Fruit fly (Drosophila melanogaster) whole organism, embryonic: ENCODE data around the gene amos.

Experiments
- Aef1 ChIP-seq: fragments of 200-800 bp; sonication (Bioruptor generic); IDR thresholded peaks from 3 replicates; pipeline ENCODE4 v1.3.6; 2022; ENCODE audit warnings: missing biosample characterization, missing genetic modification characterization
- CG10147 ChIP-seq: fragments of 200-800 bp; sonication (Bioruptor generic); optimal IDR thresholded peaks from 2 replicates; lab custom pipeline; 2019; ENCODE audit warnings: missing biosample characterization, mild to moderate bottlenecking, missing genetic modification characterization, moderate library complexity
- CG10462 ChIP-seq: fragments of 200-800 bp; sonication (Bioruptor generic); optimal IDR thresholded peaks from 2 replicates; lab custom pipeline; 2016; ENCODE audit warnings: missing biosample characterization, missing genetic modification characterization
- CG10654 ChIP-seq: fragments of 200-800 bp; sonication (Bioruptor generic); optimal IDR thresholded peaks from 2 replicates; lab custom pipeline; 2016; ENCODE audit warnings: missing biosample characterization, missing genetic modification characterization
- CG11456 ChIP-seq: fragments of 200-800 bp; sonication (Bioruptor generic); IDR thresholded peaks from 3 replicates; pipeline ENCODE4 v1.3.6; 2022; ENCODE audit warnings: missing biosample characterization, missing genetic modification characterization
- CG12236 ChIP-seq: fragments of 200-800 bp; sonication (Bioruptor generic); optimal IDR thresholded peaks from 2 replicates; lab custom pipeline; 2016; ENCODE audit warnings: missing biosample characterization, missing genetic modification characterization
- CG1233 ChIP-seq: fragments of 200-800 bp; sonication (Bioruptor generic); optimal IDR thresholded peaks from 4 replicates; lab custom pipeline; 2018; ENCODE audit warnings: missing biosample characterization, mild to moderate bottlenecking, missing genetic modification characterization
- CG12769 ChIP-seq: fragments of 200-800 bp; sonication (Bioruptor generic); optimal IDR thresholded peaks from 2 replicates; lab custom pipeline; 2019; ENCODE audit warnings: missing biosample characterization, mild to moderate bottlenecking, missing genetic modification characterization, moderate library complexity
- CG13287 ChIP-seq: fragments of 200-800 bp; sonication (Bioruptor generic); IDR thresholded peaks from 2 replicates; pipeline ENCODE4 v1.3.6; 2022; ENCODE audit warnings: missing biosample characterization, missing genetic modification characterization; ENCODE audit not compliant: partially characterized antibody
- CG16779 ChIP-seq: fragments of 200-800 bp; sonication (Bioruptor generic); IDR thresholded peaks from 2 replicates; pipeline ENCODE4 v1.3.6; 2022; ENCODE audit warnings: missing biosample characterization, missing genetic modification characterization
- CG16863 ChIP-seq: fragments of 200-800 bp; sonication (Bioruptor generic); optimal IDR thresholded peaks from 3 replicates; lab custom pipeline; 2016; ENCODE audit warnings: missing biosample characterization, missing genetic modification characterization
- CG2120 ChIP-seq: fragments of 200-800 bp; sonication (Bioruptor generic); optimal IDR thresholded peaks from 3 replicates; lab custom pipeline; 2016; ENCODE audit warnings: missing biosample characterization, missing genetic modification characterization
- CG5180 ChIP-seq: fragments of 200-800 bp; sonication (Bioruptor generic); optimal IDR thresholded peaks from 3 replicates; lab custom pipeline; 2017; ENCODE audit warnings: missing biosample characterization, missing genetic modification characterization, mild to moderate bottlenecking, moderate library complexity, missing genetic modification reagents
- CG7556 ChIP-seq: fragments of 200-800 bp; sonication (Bioruptor generic); optimal IDR thresholded peaks from 2 replicates; lab custom pipeline; 2017; ENCODE audit warnings: missing biosample characterization, mild to moderate bottlenecking, missing genetic modification characterization
- CG7745 ChIP-seq: fragments of 200-800 bp; sonication (Bioruptor generic); optimal IDR thresholded peaks from 2 replicates; lab custom pipeline; 2018; ENCODE audit warnings: missing biosample characterization, mild to moderate bottlenecking, missing genetic modification characterization, moderate library complexity
- CG8089 ChIP-seq: fragments of 200-800 bp; sonication (Bioruptor generic); optimal IDR thresholded peaks from 3 replicates; lab custom pipeline; 2016; ENCODE audit warnings: missing biosample characterization, missing genetic modification characterization
- CG9876 ChIP-seq: fragments of 200-800 bp; sonication (Bioruptor generic); optimal IDR thresholded peaks from 2 replicates; lab custom pipeline; 2016; ENCODE audit warnings: missing biosample characterization, missing genetic modification characterization
- D ChIP-seq, 2 experiments: fragments of 200-800 bp in 1 of 2; fragments of >200 bp in 1 of 2; sonication (Bioruptor generic) in 1 of 2; optimal IDR thresholded peaks; 2 replicates in 1 of 2; 3 replicates in 1 of 2; lab custom pipeline; 2017; ENCODE audit warnings: mild to moderate bottlenecking in 1 of 2, missing biosample characterization in 1 of 2, missing genetic modification characterization in 1 of 2, missing genetic modification reagents in 1 of 2
- Dip3 ChIP-seq: fragments of 200-800 bp; sonication (Bioruptor generic); optimal IDR thresholded peaks from 3 replicates; lab custom pipeline; 2016; ENCODE audit warnings: missing biosample characterization, missing genetic modification characterization
- GATAe ChIP-seq: fragments of 200-800 bp; sonication (Bioruptor generic); conservative IDR thresholded peaks from 2 replicates; pipeline ENCODE4 v1.3.6; 2022; ENCODE audit warnings: missing biosample characterization, missing genetic modification characterization
- Gsc ChIP-seq: fragments of 200-800 bp; sonication (Bioruptor generic); IDR thresholded peaks from 2 replicates; pipeline ENCODE4 v1.3.6; 2022; ENCODE audit warnings: missing biosample characterization, missing genetic modification characterization
- HLH54F ChIP-seq: fragments of 200-800 bp; sonication (Bioruptor generic); optimal IDR thresholded peaks from 3 replicates; lab custom pipeline; 2016; ENCODE audit warnings: missing biosample characterization, missing genetic modification characterization
- HmgD ChIP-seq: fragments of 200-800 bp; sonication (Bioruptor generic); optimal IDR thresholded peaks from 3 replicates; lab custom pipeline; 2016; ENCODE audit warnings: missing biosample characterization, missing genetic modification characterization
- Hmr ChIP-seq: fragments of 200-800 bp; sonication (Bioruptor generic); optimal IDR thresholded peaks from 3 replicates; lab custom pipeline; 2017; ENCODE audit warnings: mild to moderate bottlenecking, missing biosample characterization, missing genetic modification reagents, missing genetic modification characterization
- Hr39 ChIP-seq: fragments of >200 bp; optimal IDR thresholded peaks from 2 replicates; lab custom pipeline; 2017
- Hr78 ChIP-seq, 2 experiments: fragments of 200-800 bp in 1 of 2; fragments of >200 bp in 1 of 2; sonication (Bioruptor generic) in 1 of 2; optimal IDR thresholded peaks; 2 replicates each; lab custom pipeline; 2017 to 2019; ENCODE audit warnings: missing biosample characterization in 2 of 2, missing genetic modification characterization in 2 of 2, mild to moderate bottlenecking in 1 of 2, moderate library complexity in 1 of 2
- Poxn ChIP-seq: fragments of 200-800 bp; sonication (Bioruptor generic); IDR thresholded peaks from 2 replicates; pipeline ENCODE4 v1.3.6; 2022; ENCODE audit warnings: missing biosample characterization, missing genetic modification characterization
- Stat92E ChIP-seq, 3 experiments: fragments of >200 bp in 2 of 3; fragments of 200-800 bp in 1 of 3; sonication (Bioruptor generic) in 1 of 3; optimal IDR thresholded peaks; 2 replicates each; lab custom pipeline; 2017 to 2019; ENCODE audit warnings: missing biosample characterization in 3 of 3, missing genetic modification characterization in 3 of 3, mild to moderate bottlenecking in 1 of 3, moderate library complexity in 1 of 3
- Tbp ChIP-seq: fragments of >200 bp; optimal IDR thresholded peaks from 2 replicates; lab custom pipeline; 2018; ENCODE audit warnings: missing biosample characterization, missing genetic modification characterization
- ab ChIP-seq: fragments of 200-800 bp; sonication (Bioruptor generic); optimal IDR thresholded peaks from 2 replicates; lab custom pipeline; 2016; ENCODE audit warnings: missing biosample characterization, missing genetic modification characterization
- bcd ChIP-seq: fragments of 200-800 bp; sonication (Bioruptor generic); optimal IDR thresholded peaks from 2 replicates; lab custom pipeline; 2017; ENCODE audit warnings: missing biosample characterization, mild to moderate bottlenecking, missing genetic modification characterization
- btn ChIP-seq: fragments of 200-800 bp; sonication (Bioruptor generic); optimal IDR thresholded peaks from 2 replicates; lab custom pipeline; 2016; ENCODE audit warnings: missing biosample characterization, missing genetic modification characterization
- chn ChIP-seq: fragments of 200-800 bp; sonication (Bioruptor generic); optimal IDR thresholded peaks from 2 replicates; lab custom pipeline; 2016; ENCODE audit warnings: missing biosample characterization, missing genetic modification characterization
- dm ChIP-seq: fragments of 200-800 bp; sonication (Bioruptor generic); optimal IDR thresholded peaks from 3 replicates; lab custom pipeline; 2016; ENCODE audit warnings: missing biosample characterization, missing genetic modification characterization
- emc ChIP-seq: fragments of 200-800 bp; sonication (Bioruptor generic); optimal IDR thresholded peaks from 2 replicates; lab custom pipeline; 2016; ENCODE audit warnings: missing biosample characterization, missing genetic modification characterization
- fu2 ChIP-seq: fragments of 200-800 bp; sonication (Bioruptor generic); optimal IDR thresholded peaks from 2 replicates; lab custom pipeline; 2016; ENCODE audit warnings: missing biosample characterization, missing genetic modification characterization
- h ChIP-seq: fragments of >200 bp; optimal IDR thresholded peaks from 2 replicates; lab custom pipeline; 2017
- ham ChIP-seq: fragments of 200-800 bp; sonication (Bioruptor generic); IDR thresholded peaks from 2 replicates; pipeline ENCODE4 v1.3.6; 2022; ENCODE audit warnings: missing biosample characterization, missing genetic modification characterization
- ken ChIP-seq: fragments of 200-800 bp; sonication (Bioruptor generic); IDR thresholded peaks from 3 replicates; pipeline ENCODE4 v1.3.6; 2022; ENCODE audit warnings: missing biosample characterization, missing genetic modification characterization
- klu ChIP-seq: fragments of 200-800 bp; sonication (Bioruptor generic); IDR thresholded peaks from 2 replicates; pipeline ENCODE4 v1.3.6; 2022; ENCODE audit warnings: missing biosample characterization, missing genetic modification characterization
- nmo ChIP-seq: fragments of 200-800 bp; sonication (Bioruptor generic); optimal IDR thresholded peaks from 2 replicates; lab custom pipeline; 2018; ENCODE audit warnings: missing biosample characterization, mild to moderate bottlenecking, missing genetic modification characterization, moderate library complexity
- oc ChIP-seq: fragments of 200-800 bp; sonication (Bioruptor generic); optimal IDR thresholded peaks from 2 replicates; lab custom pipeline; 2018; ENCODE audit warnings: missing biosample characterization, mild to moderate bottlenecking, missing genetic modification characterization, moderate library complexity
- odd ChIP-seq: fragments of 200-800 bp; sonication (Bioruptor generic); optimal IDR thresholded peaks from 2 replicates; lab custom pipeline; 2017; ENCODE audit warnings: missing biosample characterization, mild to moderate bottlenecking, missing genetic modification characterization
- org-1 ChIP-seq: fragments of 200-800 bp; sonication (Bioruptor generic); optimal IDR thresholded peaks from 2 replicates; lab custom pipeline; 2017; ENCODE audit warnings: missing biosample characterization, missing genetic modification characterization
- pho ChIP-seq: fragments of 200-800 bp; sonication (Bioruptor generic); optimal IDR thresholded peaks from 2 replicates; lab custom pipeline; 2016; ENCODE audit warnings: missing biosample characterization, missing genetic modification characterization
- pum ChIP-seq: fragments of 200-800 bp; sonication (Bioruptor generic); optimal IDR thresholded peaks from 2 replicates; lab custom pipeline; 2016; ENCODE audit warnings: missing biosample characterization, missing genetic modification characterization
- sens ChIP-seq: fragments of 200-800 bp; sonication (Bioruptor generic); peaks from one replicate; lab custom pipeline; 2016; ENCODE audit warnings: missing biosample characterization, missing genetic modification characterization
- sob ChIP-seq: fragments of 200-800 bp; sonication (Bioruptor generic); IDR thresholded peaks from 2 replicates; pipeline ENCODE4 v1.3.6; 2022; ENCODE audit warnings: missing biosample characterization, missing genetic modification characterization
- tup ChIP-seq: fragments of 200-800 bp; sonication (Bioruptor generic); optimal IDR thresholded peaks from 2 replicates; lab custom pipeline; 2016; ENCODE audit warnings: missing biosample characterization, mild to moderate bottlenecking, missing genetic modification characterization, moderate library complexity

amos gene

DNA sequence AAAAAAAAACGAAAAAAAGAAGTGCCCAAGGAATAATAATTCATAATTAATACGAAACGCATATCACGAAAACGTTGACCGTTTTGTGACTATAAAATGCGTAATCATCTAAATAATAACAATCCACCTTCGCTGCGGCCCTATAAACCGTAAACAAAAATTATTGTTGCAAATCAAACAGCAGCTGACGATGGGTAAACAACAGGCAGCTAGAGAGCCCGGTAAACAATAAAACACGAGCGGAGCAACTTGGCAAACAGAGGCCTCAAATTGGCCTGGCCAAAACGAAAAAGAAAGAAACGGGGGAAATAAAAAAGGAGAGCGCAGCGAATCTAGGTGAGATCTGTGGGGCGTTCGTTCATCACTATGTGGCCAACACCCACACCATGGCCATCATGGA lies 29.2 kb downstream of the amos start (continued):
- TF ChIP-seq CG12769 (tag; lab: Kevin White, UChicago) (peak; percentile 28), pho (GFP tag; lab: Kevin White, UChicago) (peak; percentile 61), HLH54F (peak; percentile 42), sens (GFP tag; lab: Kevin White, UChicago) (peak; percentile 82), D (optimal IDR thresholded peaks at IDR 0.05; lab: Kevin White, UChicago) (no peak), D (GFP tag; optimal IDR thresholded peaks at IDR 0.05; lab: Kevin White, UChicago) (no peak), bcd (peak; percentile 11), CG11456 (GFP tag; lab: Robert Waterston, UW) (peak; percentile 64; the same call in 1 of the 3 replicates), CG12236 (GFP tag; lab: Kevin White, UChicago) (peak; percentile 28), ken (GFP tag; lab: Robert Waterston, UW) (0 out of 3 replicates have a peak, but pooled peaks have one; percentile 24), org-1 (GFP tag; lab: Kevin White, UChicago) (peak; percentile 55), Dip3 (peak; percentile 41), CG10462 (no peak)

DNA sequence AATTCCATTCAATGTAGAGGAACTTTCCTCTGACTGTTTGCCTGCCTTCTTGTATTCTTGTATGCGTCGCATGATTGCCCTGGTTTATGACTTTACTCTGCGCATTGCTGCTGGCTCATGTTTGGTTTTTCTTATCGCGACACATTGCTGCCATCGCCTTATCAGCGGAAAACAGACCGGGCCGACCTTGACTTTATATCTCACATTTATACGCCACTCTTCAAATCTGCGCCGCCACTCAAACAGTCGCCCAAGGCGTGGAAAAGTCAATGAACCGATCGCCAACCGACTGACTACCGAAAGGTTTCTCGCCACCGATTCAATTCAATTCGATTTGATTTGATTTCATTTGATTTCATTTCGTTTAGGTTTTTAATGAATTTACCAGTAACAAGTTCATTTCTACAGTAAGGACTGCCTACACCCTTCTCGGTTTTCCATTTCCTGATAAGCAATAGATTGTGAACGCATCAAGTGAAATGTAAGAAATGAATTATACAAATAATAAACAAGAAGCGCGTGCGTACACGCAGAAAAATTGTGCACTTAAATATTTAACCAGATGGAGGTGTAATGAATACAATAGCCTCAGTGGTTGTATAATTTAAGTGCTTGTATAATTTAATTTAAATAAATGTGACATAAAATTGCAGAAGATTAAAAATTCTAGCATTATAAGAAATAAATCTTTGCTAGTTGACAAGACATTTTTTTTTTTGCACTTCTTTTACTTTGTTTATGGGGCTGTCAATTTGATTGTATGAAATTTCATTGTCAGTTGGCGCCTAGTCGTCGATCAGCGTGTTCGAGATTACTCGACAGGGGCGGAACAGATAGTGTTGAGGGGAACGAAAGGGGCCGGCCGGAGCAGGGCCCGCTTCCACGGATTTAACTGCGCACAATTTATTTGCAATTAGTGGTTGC lies 30.2 kb downstream of the amos start:
- TF ChIP-seq dm (GFP tag; lab: Kevin White, UChicago) = no peak
- peak; percentile 59 for TF ChIP-seq GATAe
- TF ChIP-seq CG16863 (GFP tag; lab: Kevin White, UChicago) = no peak
- peak; percentile 50 for TF ChIP-seq Hmr (GFP tag; lab: Kevin White, UChicago)
- no peak for TF ChIP-seq sob (GFP tag; lab: Robert Waterston, UW)
- no peak for TF ChIP-seq CG8089
- no peak for TF ChIP-seq Stat92E (GFP tag; optimal IDR thresholded peaks at IDR 0.05; lab: Kevin White, UChicago)
- TF ChIP-seq Aef1 (GFP tag; lab: Robert Waterston, UW) = no peak
- TF ChIP-seq CG7745 (tag; lab: Kevin White, UChicago) = no peak
- TF ChIP-seq fu2 (GFP tag; lab: Kevin White, UChicago) = no peak
- TF ChIP-seq Hr78 (GFP tag; optimal IDR thresholded peaks at IDR 0.05; lab: Kevin White, UChicago) = peak in 1 of 2 experiments; percentile 56
- no peak for TF ChIP-seq CG5180
- TF ChIP-seq emc (GFP tag; lab: Kevin White, UChicago) = no peak
- TF ChIP-seq ab = no peak
- TF ChIP-seq CG13287 (GFP tag; lab: Robert Waterston, UW) = no peak
- TF ChIP-seq Poxn (GFP tag; lab: Robert Waterston, UW) = no peak
- no peak for TF ChIP-seq Hr39 (lab: Kevin White, UChicago)
- no peak for TF ChIP-seq chn (GFP tag; lab: Kevin White, UChicago)
- TF ChIP-seq odd = no peak
- TF ChIP-seq CG10147 = no peak
- no peak for TF ChIP-seq pum
- TF ChIP-seq Gsc (GFP tag; lab: Robert Waterston, UW) = no peak
- no peak for TF ChIP-seq klu (GFP tag; lab: Robert Waterston, UW)
- TF ChIP-seq CG1233 = peak; percentile 33
- TF ChIP-seq CG16779 (GFP tag; lab: Robert Waterston, UW) = no peak
- no peak for TF ChIP-seq CG9876 (GFP tag; lab: Kevin White, UChicago)
- no peak for TF ChIP-seq oc (tag; lab: Kevin White, UChicago)
- TF ChIP-seq nmo (GFP tag; lab: Kevin White, UChicago) = peak; percentile 20
- no peak for TF ChIP-seq CG10654
- no peak for TF ChIP-seq h
- TF ChIP-seq CG7556 (GFP tag; lab: Kevin White, UChicago) = peak; percentile 32
- no peak for TF ChIP-seq tup
- TF ChIP-seq ham (GFP tag; lab: Robert Waterston, UW) = no peak
- TF ChIP-seq Tbp (GFP tag; lab: Kevin White, UChicago) = no peak
- no peak for TF ChIP-seq btn (GFP tag; lab: Kevin White, UChicago)
- TF ChIP-seq HmgD (GFP tag; lab: Kevin White, UChicago) = no peak
- peak; percentile 59 for TF ChIP-seq CG2120 (GFP tag; lab: Kevin White, UChicago)
